7 worm cellular contexts compared by ENCODE assay signal in the genomic region with DNA sequence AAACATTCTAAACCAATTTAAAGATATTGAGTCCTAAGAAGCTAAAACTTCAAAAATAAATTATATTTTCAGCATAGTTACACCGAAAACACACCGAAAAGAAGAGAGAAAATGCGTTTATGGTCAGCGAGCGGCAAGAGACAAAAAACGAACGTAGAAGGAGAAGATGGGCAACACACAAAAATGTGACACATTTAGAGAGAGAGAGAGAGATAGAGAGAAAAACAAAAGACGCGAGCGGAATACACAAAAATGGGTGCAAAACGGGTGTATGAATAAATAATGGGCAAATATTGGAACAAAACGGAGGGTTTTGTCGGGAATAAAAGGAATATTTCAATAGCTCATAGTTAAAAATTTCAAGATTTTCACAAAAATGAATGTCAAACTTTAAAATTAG.
A peak's percentile ranks its signal among the peaks of the same experiment; 100 is the strongest.
TF ChIP-seq lines count a peak whose summit lies in the region.

No protein-coding gene starts in this region.

TF ChIP-seq in whole organism, L1 larva, 84 proteins besides CTCF, POLR2A, EP300 and RAD21 (continues in another document):
- TF ChIP-seq aha-1 (tag; optimal IDR thresholded peaks at IDR 0.05; lab: Kevin White, UChicago) (no peak), unc-86 (tag; optimal IDR thresholded peaks at IDR 0.05; lab: Kevin White, UChicago) (peak; percentile 8), lin-14 (GFP tag; optimal IDR thresholded peaks at IDR 0.05; lab: Kevin White, UChicago) (peak; percentile 66), hlh-4 (tag; optimal IDR thresholded peaks at IDR 0.05; lab: Kevin White, UChicago) (no peak), nhr-20 (tag; optimal IDR thresholded peaks at IDR 0.05; lab: Kevin White, UChicago) (peak; percentile 38), C04F5.9 (tag; optimal IDR thresholded peaks at IDR 0.05; lab: Kevin White, UChicago) (no peak), fos-1 (tag; optimal IDR thresholded peaks at IDR 0.05; lab: Kevin White, UChicago) (no peak), nhr-19 (GFP tag; conservative IDR thresholded peaks at IDR 0.05; lab: Robert Waterston, UW) (no peak), lin-35 (GFP tag; optimal IDR thresholded peaks at IDR 0.05; lab: Kevin White, UChicago) (peak; percentile 9 to 40), efl-1 (optimal IDR thresholded peaks at IDR 0.05; lab: Kevin White, UChicago) (peak in 1 of 2 experiments; percentile 20), efl-1 (GFP tag; optimal IDR thresholded peaks at IDR 0.05 in 1 of 2; lab: Kevin White, UChicago) (peak in 1 of 2 experiments; percentile 58), nhr-28 (tag; optimal IDR thresholded peaks at IDR 0.05; lab: Kevin White, UChicago) (no peak)

TF ChIP-seq in whole organism, L2 larva, 48 proteins besides CTCF, POLR2A, EP300 and RAD21 (continues in another document):
- peak; percentile 49 for TF ChIP-seq nhr-25 (tag; optimal IDR thresholded peaks at IDR 0.05; lab: Kevin White, UChicago)
- no peak for TF ChIP-seq unc-39 (tag; optimal IDR thresholded peaks at IDR 0.05; lab: Kevin White, UChicago)
- TF ChIP-seq aly-2 (tag; optimal IDR thresholded peaks at IDR 0.05; lab: Kevin White, UChicago) = no peak
- TF ChIP-seq nhr-23 (tag; optimal IDR thresholded peaks at IDR 0.05; lab: Kevin White, UChicago) = no peak
- TF ChIP-seq skn-1 (tag; optimal IDR thresholded peaks at IDR 0.05; lab: Kevin White, UChicago) = no peak
- TF ChIP-seq ama-1 (optimal IDR thresholded peaks at IDR 0.05; lab: Kevin White, UChicago) = no peak
- TF ChIP-seq sma-9 (GFP tag; optimal IDR thresholded peaks at IDR 0.05; lab: Kevin White, UChicago) = peak; percentile 85
- TF ChIP-seq sma-9 (tag; optimal IDR thresholded peaks at IDR 0.05; lab: Kevin White, UChicago) = no peak
- no peak for TF ChIP-seq ZK546.5 (tag; optimal IDR thresholded peaks at IDR 0.05; lab: Kevin White, UChicago)
- no peak for TF ChIP-seq R02D3.7 (tag; optimal IDR thresholded peaks at IDR 0.05; lab: Kevin White, UChicago)
- TF ChIP-seq mab-5 (tag; optimal IDR thresholded peaks at IDR 0.05; lab: Kevin White, UChicago) = no peak
- no peak for TF ChIP-seq mbf-1 (tag; optimal IDR thresholded peaks at IDR 0.05; lab: Kevin White, UChicago)
- peak; percentile 39 for TF ChIP-seq F13H6.1 (tag; optimal IDR thresholded peaks at IDR 0.05; lab: Kevin White, UChicago)

TF ChIP-seq in whole organism, L3 larva, 47 proteins besides CTCF, POLR2A, EP300 and RAD21 (continues in another document):
- TF ChIP-seq daf-12 (tag; optimal IDR thresholded peaks at IDR 0.05; lab: Kevin White, UChicago) (no peak), nhr-23 (tag; optimal IDR thresholded peaks at IDR 0.05; lab: Kevin White, UChicago) (peak; percentile 17), pqm-1 (tag; optimal IDR thresholded peaks at IDR 0.05; lab: Kevin White, UChicago) (peak; percentile 1), sea-2 (GFP tag; optimal IDR thresholded peaks at IDR 0.05; lab: Kevin White, UChicago) (no peak), elt-2 (tag; optimal IDR thresholded peaks at IDR 0.05; lab: Kevin White, UChicago) (peak; percentile 25), nhr-28 (tag; optimal IDR thresholded peaks at IDR 0.05; lab: Kevin White, UChicago) (no peak), fkh-10 (GFP tag; optimal IDR thresholded peaks at IDR 0.05; lab: Kevin White, UChicago) (no peak), nhr-76 (tag; optimal IDR thresholded peaks at IDR 0.05; lab: Kevin White, UChicago) (no peak), ceh-82 (tag; optimal IDR thresholded peaks at IDR 0.05; lab: Kevin White, UChicago) (no peak), pha-4 (tag; optimal IDR thresholded peaks at IDR 0.05; lab: Kevin White, UChicago) (peak; percentile 41), ZK546.5 (tag; optimal IDR thresholded peaks at IDR 0.05; lab: Kevin White, UChicago) (no peak), nfya-1 (tag; optimal IDR thresholded peaks at IDR 0.05; lab: Kevin White, UChicago; ENCODE audit: insufficient read depth) (peak; percentile 52), eor-1 (tag; optimal IDR thresholded peaks at IDR 0.05; lab: Kevin White, UChicago) (no peak)

TF ChIP-seq in whole organism, L4 larva, 104 proteins besides CTCF, POLR2A, EP300 and RAD21 (continues in another document):
- TF ChIP-seq unc-130 (GFP tag; optimal IDR thresholded peaks at IDR 0.05; lab: Kevin White, UChicago) (no peak), aha-1 (tag; lab: Kevin White, UChicago) (peak; percentile 53), nhr-77 (tag; optimal IDR thresholded peaks at IDR 0.05; lab: Kevin White, UChicago) (peak; percentile 60), nhr-48 (tag; optimal IDR thresholded peaks at IDR 0.05; lab: Kevin White, UChicago) (peak; percentile 90), arid-1 (GFP tag; conservative IDR thresholded peaks at IDR 0.05; lab: Robert Waterston, UW) (no peak), nhr-6 (tag; optimal IDR thresholded peaks at IDR 0.05; lab: Kevin White, UChicago) (peak; percentile 11), F49E8.2 (tag; optimal IDR thresholded peaks at IDR 0.05; lab: Kevin White, UChicago; ENCODE audit: borderline replicate concordance) (no peak), saeg-2 (GFP tag; IDR thresholded peaks at IDR 0.05; lab: Robert Waterston, UW) (no peak), snpc-1.2 (GFP tag; IDR thresholded peaks at IDR 0.05; lab: Robert Waterston, UW) (no peak), php-3 (GFP tag; IDR thresholded peaks at IDR 0.05; lab: Robert Waterston, UW) (no peak), T20F7.1 (GFP tag; optimal IDR thresholded peaks at IDR 0.05; lab: Kevin White, UChicago) (no peak), jun-1 (tag; optimal IDR thresholded peaks at IDR 0.05; lab: Kevin White, UChicago) (no peak), fos-1 (tag; optimal IDR thresholded peaks at IDR 0.05; lab: Kevin White, UChicago) (no peak), nhr-237 (tag; optimal IDR thresholded peaks at IDR 0.05; lab: Kevin White, UChicago) (no peak)

TF ChIP-seq in whole organism, late embryonic, 69 proteins besides CTCF, POLR2A, EP300 and RAD21:
- TF ChIP-seq dve-1 (tag; optimal IDR thresholded peaks at IDR 0.05; lab: Kevin White, UChicago) = no peak
- TF ChIP-seq ceh-9 (tag; optimal IDR thresholded peaks at IDR 0.05; lab: Kevin White, UChicago) = no peak
- peak; percentile 12 for TF ChIP-seq hlh-30 (tag; optimal IDR thresholded peaks at IDR 0.05; lab: Kevin White, UChicago; ENCODE audit: insufficient read depth)
- TF ChIP-seq elt-4 (tag; optimal IDR thresholded peaks at IDR 0.05; lab: Kevin White, UChicago) = no peak
TF ChIP-seq in whole organism, late embryonic: peak in this region for 1.

TF ChIP-seq in whole organism, mixed stage, embryonic, 35 proteins besides CTCF, POLR2A, EP300 and RAD21:
- TF ChIP-seq sptf-1 (tag; optimal IDR thresholded peaks at IDR 0.05; lab: Kevin White, UChicago) (no peak), unc-39 (tag; optimal IDR thresholded peaks at IDR 0.05; lab: Kevin White, UChicago) (no peak), nhr-76 (tag; optimal IDR thresholded peaks at IDR 0.05; lab: Kevin White, UChicago) (no peak), lsy-2 (tag; optimal IDR thresholded peaks at IDR 0.05; lab: Kevin White, UChicago) (no peak), ztf-11 (tag; optimal IDR thresholded peaks at IDR 0.05; lab: Kevin White, UChicago) (no peak), mab-5 (tag; optimal IDR thresholded peaks at IDR 0.05; lab: Kevin White, UChicago) (no peak), ces-1 (GFP tag; optimal IDR thresholded peaks at IDR 0.05; lab: Kevin White, UChicago) (peak; percentile 25), hlh-1 (tag; optimal IDR thresholded peaks at IDR 0.05; lab: Kevin White, UChicago) (no peak), drap-1 (GFP tag; optimal IDR thresholded peaks at IDR 0.05; lab: Kevin White, UChicago) (no peak), ceh-83 (GFP tag; optimal IDR thresholded peaks at IDR 0.05; lab: Kevin White, UChicago) (no peak), cnd-1 (tag; optimal IDR thresholded peaks at IDR 0.05; lab: Kevin White, UChicago) (no peak), M03D4.4 (tag; optimal IDR thresholded peaks at IDR 0.05; lab: Kevin White, UChicago) (no peak), unc-62 (GFP tag; optimal IDR thresholded peaks at IDR 0.05; lab: Kevin White, UChicago) (peak; percentile 11)

TF ChIP-seq in whole organism, young adult, 124 proteins besides CTCF, POLR2A, EP300 and RAD21:
- peak; percentile 19 for TF ChIP-seq attf-5 (GFP tag; optimal IDR thresholded peaks at IDR 0.05; lab: Kevin White, UChicago)
- TF ChIP-seq lin-40 (tag; optimal IDR thresholded peaks at IDR 0.05; lab: Kevin White, UChicago) = no peak
TF ChIP-seq in whole organism, young adult: peak in this region for 1.
